Fruit fly (Drosophila melanogaster): Measurements from ENCODE around the gene Prp18.

dm6 chr3R:18980863-18981536 is 50.1 kb downstream of the Prp18 start, which contains the start of the genes dnk and Smu1:
- TF ChIP-seq psq (optimal IDR thresholded peaks at IDR 0.05) (no peak), Sin3A (optimal IDR thresholded peaks at IDR 0.05) (no peak), insv (optimal IDR thresholded peaks at IDR 0.05) (no peak), h (optimal IDR thresholded peaks at IDR 0.05) (no peak), Myc (optimal IDR thresholded peaks at IDR 0.05) (no peak), ttk (optimal IDR thresholded peaks at IDR 0.05) (no peak)

Measured in Kc167 (cell line).